Fruit fly (Drosophila melanogaster) whole organism, prepupa: Measurements from ENCODE around the gene bgm.

ENCODE experiments used
- Blimp-1 ChIP-seq: fragments of 200-800 bp; sonication (Bioruptor generic); optimal IDR thresholded peaks from 3 replicates; lab custom pipeline; 2017; ENCODE audit warnings: missing biosample characterization, missing genetic modification characterization, mild to moderate bottlenecking, moderate library complexity, missing genetic modification reagents
- CG11294 ChIP-seq: fragments of 200-800 bp; sonication (Bioruptor generic); IDR thresholded peaks from 2 replicates; pipeline ENCODE4 v1.3.6; 2022; ENCODE audit warnings: missing biosample characterization, missing genetic modification characterization
- CG11762 ChIP-seq: fragments of 200-800 bp; sonication (Bioruptor generic); optimal IDR thresholded peaks from 3 replicates; lab custom pipeline; 2016; ENCODE audit warnings: missing biosample characterization, missing genetic modification characterization; ENCODE audit not compliant: insufficient read depth
- CG11902 ChIP-seq: fragments of 200-800 bp; sonication (Bioruptor generic); optimal IDR thresholded peaks from 3 replicates; lab custom pipeline; 2016; ENCODE audit warnings: missing biosample characterization, missing genetic modification characterization
- CG15336 ChIP-seq: fragments of 200-800 bp; sonication (Bioruptor generic); IDR thresholded peaks from 2 replicates; pipeline ENCODE4 v1.3.6; 2022; ENCODE audit warnings: missing biosample characterization, missing genetic modification characterization
- CG1621 ChIP-seq: fragments of 200-800 bp; sonication (Bioruptor generic); optimal IDR thresholded peaks from 3 replicates; lab custom pipeline; 2018; ENCODE audit warnings: missing biosample characterization, mild to moderate bottlenecking, missing genetic modification characterization
- CG16779 ChIP-seq: fragments of 200-800 bp; sonication (Bioruptor generic); optimal IDR thresholded peaks from 3 replicates; lab custom pipeline; 2017; ENCODE audit warnings: missing biosample characterization, mild to moderate bottlenecking, missing genetic modification characterization
- CG3032 ChIP-seq: fragments of 200-800 bp; optimal IDR thresholded peaks from 2 replicates; lab custom pipeline; 2019; ENCODE audit warnings: missing biosample characterization, mild to moderate bottlenecking, missing genetic modification characterization, moderate library complexity
- CG31627 ChIP-seq: fragments of 200-800 bp; sonication (Bioruptor generic); optimal IDR thresholded peaks from 3 replicates; lab custom pipeline; 2016; ENCODE audit warnings: missing biosample characterization, missing genetic modification characterization
- CG32006 ChIP-seq: fragments of 200-800 bp; sonication (Bioruptor generic); optimal IDR thresholded peaks from 3 replicates; lab custom pipeline; 2017; ENCODE audit warnings: missing biosample characterization, mild to moderate bottlenecking, missing genetic modification characterization
- CG3919 ChIP-seq: fragments of 200-800 bp; sonication (Bioruptor generic); optimal IDR thresholded peaks from 3 replicates; lab custom pipeline; 2016; ENCODE audit warnings: missing biosample characterization, missing genetic modification characterization
- CG4318 ChIP-seq: fragments of 200-800 bp; sonication (Bioruptor generic); optimal IDR thresholded peaks from 3 replicates; lab custom pipeline; 2017; ENCODE audit warnings: missing biosample characterization, mild to moderate bottlenecking, missing genetic modification characterization
- CG6163 ChIP-seq: fragments of 200-800 bp; sonication (Bioruptor generic); IDR thresholded peaks from 3 replicates; pipeline ENCODE4 v1.3.6; 2022; ENCODE audit warnings: missing biosample characterization, missing genetic modification characterization
- CG6276 ChIP-seq: fragments of 200-800 bp; sonication (Bioruptor generic); optimal IDR thresholded peaks from 2 replicates; lab custom pipeline; 2017; ENCODE audit warnings: missing biosample characterization, mild to moderate bottlenecking, missing genetic modification characterization
- CG6792 ChIP-seq: fragments of 200-800 bp; sonication (Bioruptor generic); optimal IDR thresholded peaks from 3 replicates; lab custom pipeline; 2016; ENCODE audit warnings: missing biosample characterization, missing genetic modification characterization
- CG6808 ChIP-seq: fragments of 200-800 bp; sonication (Bioruptor generic); optimal IDR thresholded peaks from 3 replicates; lab custom pipeline; 2017; ENCODE audit warnings: missing biosample characterization, missing genetic modification characterization, mild to moderate bottlenecking, moderate library complexity, missing genetic modification reagents
- CG6854 ChIP-seq: fragments of 200-800 bp; sonication (Bioruptor generic); optimal IDR thresholded peaks from 2 replicates; lab custom pipeline; 2017; ENCODE audit warnings: missing biosample characterization, mild to moderate bottlenecking, missing genetic modification characterization
- CG8632 ChIP-seq: fragments of 200-800 bp; sonication (Bioruptor generic); optimal IDR thresholded peaks from 3 replicates; lab custom pipeline; 2016; ENCODE audit warnings: missing biosample characterization, missing genetic modification characterization
- Eip75B ChIP-seq: fragments of 200-800 bp; sonication (Bioruptor generic); optimal IDR thresholded peaks from 3 replicates; lab custom pipeline; 2016; ENCODE audit warnings: missing biosample characterization, missing genetic modification characterization
- Eip78C ChIP-seq: fragments of 200-800 bp; sonication (Bioruptor generic); peaks from one replicate; lab custom pipeline; 2016; ENCODE audit warnings: missing biosample characterization, missing genetic modification characterization
- Eip93F ChIP-seq: fragments of 200-800 bp; sonication (Bioruptor generic); optimal IDR thresholded peaks from 2 replicates; lab custom pipeline; 2016; ENCODE audit warnings: missing biosample characterization, mild to moderate bottlenecking, missing genetic modification characterization
- Gug ChIP-seq: fragments of 200-800 bp; sonication (Bioruptor generic); IDR thresholded peaks from 2 replicates; pipeline ENCODE4 v1.3.6; 2022; ENCODE audit warnings: missing biosample characterization, missing genetic modification characterization
- Hr38 ChIP-seq: sonication (Bioruptor generic); optimal IDR thresholded peaks from 2 replicates; lab custom pipeline; 2016; ENCODE audit warnings: missing biosample characterization, missing genetic modification characterization
- Lpt ChIP-seq: fragments of 200-800 bp; sonication (Bioruptor generic); optimal IDR thresholded peaks from 3 replicates; lab custom pipeline; 2016; ENCODE audit warnings: missing biosample characterization, missing genetic modification characterization
- Met ChIP-seq: fragments of 200-800 bp; sonication (Bioruptor generic); optimal IDR thresholded peaks from 3 replicates; lab custom pipeline; 2016; ENCODE audit warnings: missing biosample characterization, missing genetic modification characterization
- OdsH ChIP-seq: fragments of 200-800 bp; sonication (Bioruptor generic); optimal IDR thresholded peaks from 3 replicates; lab custom pipeline; 2016; ENCODE audit warnings: missing biosample characterization, missing genetic modification characterization
- Sox102F ChIP-seq: fragments of 200-800 bp; sonication (Bioruptor generic); optimal IDR thresholded peaks from 2 replicates; lab custom pipeline; 2016; ENCODE audit warnings: missing biosample characterization, mild to moderate bottlenecking, missing genetic modification characterization
- Sox14 ChIP-seq: fragments of 200-800 bp; sonication (Bioruptor generic); optimal IDR thresholded peaks from 3 replicates; lab custom pipeline; 2016; ENCODE audit warnings: missing biosample characterization, missing genetic modification characterization
- Sox15 ChIP-seq: fragments of 200-800 bp; sonication (Bioruptor generic); optimal IDR thresholded peaks from 3 replicates; lab custom pipeline; 2016; ENCODE audit warnings: missing biosample characterization, missing genetic modification characterization
- achi ChIP-seq: fragments of 200-800 bp; sonication (Bioruptor generic); optimal IDR thresholded peaks from 3 replicates; lab custom pipeline; 2016; ENCODE audit warnings: missing biosample characterization, missing genetic modification characterization
- cyc ChIP-seq: fragments of 200-800 bp; sonication (Bioruptor generic); optimal IDR thresholded peaks from 3 replicates; lab custom pipeline; 2016; ENCODE audit warnings: missing biosample characterization, missing genetic modification characterization
- dac ChIP-seq: fragments of 200-800 bp; sonication (Bioruptor generic); optimal IDR thresholded peaks from 2 replicates; lab custom pipeline; 2017; ENCODE audit warnings: missing biosample characterization, mild to moderate bottlenecking, missing genetic modification characterization
- dsx ChIP-seq: fragments of 200-800 bp; optimal IDR thresholded peaks from 3 replicates; lab custom pipeline; 2019; ENCODE audit warnings: missing biosample characterization, mild to moderate bottlenecking, missing genetic modification characterization, moderate library complexity; ENCODE audit not compliant: poor library complexity, severe bottlenecking
- esn ChIP-seq: fragments of 200-800 bp; sonication (Bioruptor generic); optimal IDR thresholded peaks from 2 replicates; lab custom pipeline; 2016; ENCODE audit warnings: missing biosample characterization, mild to moderate bottlenecking, missing genetic modification characterization, moderate library complexity
- fd59A ChIP-seq: fragments of 200-800 bp; sonication (Bioruptor generic); optimal IDR thresholded peaks from 2 replicates; lab custom pipeline; 2017; ENCODE audit warnings: missing biosample characterization, mild to moderate bottlenecking, missing genetic modification characterization, missing genetic modification reagents
- fd85E ChIP-seq: fragments of 200-800 bp; sonication (Bioruptor generic); optimal IDR thresholded peaks from 3 replicates; lab custom pipeline; 2016; ENCODE audit warnings: missing biosample characterization, missing genetic modification characterization
- fkh ChIP-seq: fragments of 200-800 bp; sonication (Bioruptor generic); optimal IDR thresholded peaks from 3 replicates; lab custom pipeline; 2017; ENCODE audit warnings: missing biosample characterization, mild to moderate bottlenecking, missing genetic modification characterization, moderate library complexity
- lz ChIP-seq: fragments of 200-800 bp; sonication (Bioruptor generic); optimal IDR thresholded peaks from 3 replicates; lab custom pipeline; 2016; ENCODE audit warnings: missing biosample characterization, missing genetic modification characterization
- net ChIP-seq: fragments of 200-800 bp; sonication (Bioruptor generic); optimal IDR thresholded peaks from 3 replicates; lab custom pipeline; 2016; ENCODE audit warnings: missing biosample characterization, missing genetic modification characterization
- pdm3 ChIP-seq: fragments of 200-800 bp; sonication (Bioruptor generic); optimal IDR thresholded peaks from 3 replicates; lab custom pipeline; 2016; ENCODE audit warnings: missing biosample characterization, missing genetic modification characterization
- salr ChIP-seq, 2 experiments: fragments of 200-800 bp; sonication (Bioruptor generic); optimal IDR thresholded peaks; 3 replicates each; lab custom pipeline; 2016 to 2018; ENCODE audit warnings: missing biosample characterization in 2 of 2, missing genetic modification characterization in 2 of 2, mild to moderate bottlenecking in 1 of 2
- ss ChIP-seq, 2 experiments: fragments of 200-800 bp; sonication (Bioruptor generic); optimal IDR thresholded peaks; 2 replicates in 1 of 2; 3 replicates in 1 of 2; lab custom pipeline; 2017 to 2018; ENCODE audit warnings: mild to moderate bottlenecking in 2 of 2, missing biosample characterization in 2 of 2, missing genetic modification characterization in 2 of 2, moderate library complexity in 1 of 2
- svp ChIP-seq: fragments of 200-800 bp; sonication (Bioruptor generic); peaks from one replicate; lab custom pipeline; 2016; ENCODE audit warnings: missing biosample characterization, missing genetic modification characterization
- topi ChIP-seq: fragments of 200-800 bp; sonication (Bioruptor generic); optimal IDR thresholded peaks from 3 replicates; lab custom pipeline; 2016; ENCODE audit warnings: missing biosample characterization, missing genetic modification characterization
- vri ChIP-seq: fragments of 200-800 bp; sonication (Bioruptor generic); optimal IDR thresholded peaks from 3 replicates; lab custom pipeline; 2016; ENCODE audit warnings: missing biosample characterization, mild to moderate bottlenecking, missing genetic modification characterization

Gene bgm

DNA sequence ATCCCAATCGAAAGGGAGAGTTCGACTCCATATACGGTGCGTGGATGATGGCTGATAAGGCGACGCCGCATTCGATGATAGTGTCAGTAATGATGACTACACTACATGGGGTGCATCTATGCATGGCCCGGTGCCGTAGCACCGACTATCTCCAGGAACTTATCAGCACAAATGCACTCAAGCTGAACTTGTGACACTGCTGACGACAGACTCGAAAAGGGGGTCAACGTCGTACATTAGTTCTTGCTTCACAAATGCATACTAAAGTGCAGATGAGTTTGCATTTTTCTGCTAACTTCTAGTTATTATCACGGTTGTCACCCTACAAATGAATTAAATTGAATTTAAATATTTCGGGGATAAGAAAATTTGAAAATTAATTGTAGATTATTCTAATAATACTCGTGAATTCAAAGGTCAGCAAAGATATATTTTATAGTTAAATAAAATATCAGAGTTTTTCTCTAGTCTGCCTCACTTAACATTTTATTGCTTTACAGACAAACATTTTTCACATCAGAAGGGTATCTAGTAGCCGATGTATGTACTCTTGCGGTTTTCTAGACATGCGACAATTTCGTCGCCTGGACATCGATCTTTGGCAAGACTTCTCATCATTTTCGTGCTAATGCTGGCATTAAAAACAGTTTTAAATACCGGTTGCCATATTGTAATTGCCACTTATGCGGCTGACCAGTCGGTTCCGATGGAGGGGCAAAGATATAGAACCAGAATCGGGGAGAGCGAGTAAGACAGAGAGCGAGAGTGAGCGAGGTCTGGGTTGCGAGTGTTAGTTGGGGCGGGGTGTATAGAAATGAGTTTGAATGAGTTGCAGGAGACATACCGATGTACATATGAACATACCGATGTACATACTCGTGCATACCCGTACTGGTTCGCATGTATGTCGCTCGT lies 10.6 kb downstream of the bgm start (continued):
- TF ChIP-seq CG32006 (GFP tag; lab: Kevin White, UChicago) (peak; percentile 70), pdm3 (GFP tag; lab: Kevin White, UChicago) (peak; percentile 26), ss (GFP tag; optimal IDR thresholded peaks at IDR 0.05; lab: Kevin White, UChicago) (no peak), Sox14 (GFP tag; lab: Kevin White, UChicago) (no peak), CG11294 (GFP tag; lab: Robert Waterston, UW) (no peak), CG11902 (no peak), Blimp-1 (GFP tag; lab: Kevin White, UChicago) (no peak), cyc (no peak), CG31627 (no peak), CG6854 (GFP tag; lab: Kevin White, UChicago) (no peak), Eip78C (peak; percentile 89), CG6163 (GFP tag; lab: Robert Waterston, UW) (peak; percentile 7), CG16779 (tag; lab: Kevin White, UChicago) (no peak), Hr38 (GFP tag; lab: Kevin White, UChicago) (no peak), Eip93F (GFP tag; lab: Kevin White, UChicago) (no peak), svp (GFP tag; lab: Kevin White, UChicago) (peak; percentile 87), CG6792 (GFP tag; lab: Kevin White, UChicago) (no peak), CG8632 (GFP tag; lab: Kevin White, UChicago) (no peak), vri (GFP tag; lab: Kevin White, UChicago) (no peak), CG11762 (no peak), fd59A (GFP tag; lab: Kevin White, UChicago) (no peak), CG6276 (peak; percentile 49), Eip75B (GFP tag; lab: Kevin White, UChicago) (no peak), CG3919 (GFP tag; lab: Kevin White, UChicago) (no peak), fkh (no peak), lz (GFP tag; lab: Kevin White, UChicago) (no peak), CG1621 (no peak), Sox102F (GFP tag; lab: Kevin White, UChicago) (no peak)

DNA sequence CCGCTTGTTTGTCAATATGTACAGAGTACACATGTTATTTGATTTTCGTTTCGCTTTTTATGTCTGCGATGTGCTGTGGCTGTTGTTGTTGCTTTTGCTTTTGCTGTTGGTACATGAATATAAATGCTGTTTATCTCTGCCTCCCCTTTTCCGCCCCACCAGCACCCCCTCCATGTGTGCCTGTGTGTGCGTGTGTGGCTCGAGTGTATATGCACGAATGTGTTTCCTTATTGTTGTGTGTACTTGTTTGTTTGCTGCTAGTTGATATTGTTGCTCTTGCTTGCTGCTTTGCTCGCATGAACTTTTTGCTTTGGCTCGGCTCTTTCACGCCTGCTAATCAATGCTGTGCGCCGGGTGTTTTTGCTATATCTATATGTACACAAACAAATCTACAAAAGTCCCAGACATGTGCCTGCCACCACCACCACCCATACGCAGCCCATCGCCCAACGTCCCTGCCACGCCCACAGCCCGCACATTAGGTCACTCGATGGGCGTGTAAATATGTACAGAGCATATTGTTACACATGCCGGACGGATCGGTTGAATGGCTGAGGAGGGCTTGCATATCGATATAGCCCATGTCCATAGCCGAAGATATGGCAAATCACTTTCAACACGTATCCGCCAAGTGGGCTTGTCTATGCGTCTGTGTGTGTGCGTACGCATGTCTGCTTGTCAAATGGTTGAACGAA lies 11.4 kb downstream of the bgm start:
- TF ChIP-seq Eip78C (peak; percentile 93), CG16779 (tag; lab: Kevin White, UChicago) (peak; percentile 81), CG4318 (GFP tag; lab: Kevin White, UChicago) (no peak), net (GFP tag; lab: Kevin White, UChicago) (peak; percentile 69), ss (GFP tag; optimal IDR thresholded peaks at IDR 0.05; lab: Kevin White, UChicago) (peak; percentile 78 to 85), CG11294 (GFP tag; lab: Robert Waterston, UW) (peak; percentile 63), achi (peak; percentile 76), topi (GFP tag; lab: Kevin White, UChicago) (peak; percentile 75), CG11902 (no peak), Met (GFP tag; lab: Kevin White, UChicago) (peak; percentile 78), Gug (GFP tag; lab: Robert Waterston, UW) (peak; percentile 73), Lpt (GFP tag; lab: Kevin White, UChicago) (peak; percentile 88), Eip93F (GFP tag; lab: Kevin White, UChicago) (no peak), esn (GFP tag; lab: Kevin White, UChicago) (peak; percentile 82), CG6854 (GFP tag; lab: Kevin White, UChicago) (peak; percentile 93), OdsH (peak; percentile 75), CG3919 (GFP tag; lab: Kevin White, UChicago) (peak; percentile 67), lz (GFP tag; lab: Kevin White, UChicago) (peak; percentile 65), Sox14 (GFP tag; lab: Kevin White, UChicago) (peak; percentile 57), CG15336 (GFP tag; lab: Robert Waterston, UW) (peak; percentile 59), Sox15 (GFP tag; lab: Kevin White, UChicago) (no peak), vri (GFP tag; lab: Kevin White, UChicago) (peak; percentile 81), salr (GFP tag; optimal IDR thresholded peaks at IDR 0.05; lab: Kevin White, UChicago) (peak; percentile 64 to 84), CG3032 (tag; lab: Kevin White, UChicago) (peak; percentile 31), Sox102F (GFP tag; lab: Kevin White, UChicago) (peak; percentile 79), CG8632 (GFP tag; lab: Kevin White, UChicago) (peak; percentile 77), CG6808 (peak; percentile 75), dac (GFP tag; lab: Kevin White, UChicago) (peak; percentile 59), dsx (peak; percentile 61), CG6276 (peak; percentile 68), fd85E (GFP tag; lab: Kevin White, UChicago) (peak; percentile 66)
